Fruit fly (Drosophila melanogaster): ENCODE data around the gene rtet.
A peak's percentile ranks its signal among the peaks of the same experiment; 100 is the strongest.

Gene rtet

dm6 chr3R:21112742-21113465 is 4.7 kb downstream of the rtet start (continued):
- TF ChIP-seq Hr38 (GFP tag; optimal IDR thresholded peaks at IDR 0.05) (no peak), CG8119 (GFP tag; IDR thresholded peaks at IDR 0.05) (peak; percentile 90), CG6792 (GFP tag; optimal IDR thresholded peaks at IDR 0.05) (peak; percentile 66), salr (GFP tag; optimal IDR thresholded peaks at IDR 0.05) (peak; percentile 51 to 66), Eip93F (GFP tag; optimal IDR thresholded peaks at IDR 0.05) (no peak), net (GFP tag; optimal IDR thresholded peaks at IDR 0.05) (peak; percentile 78), fkh (GFP tag; optimal IDR thresholded peaks at IDR 0.05) (peak; percentile 96), ss (GFP tag; optimal IDR thresholded peaks at IDR 0.05) (no peak), CG32006 (GFP tag; optimal IDR thresholded peaks at IDR 0.05) (peak; percentile 84), achi (GFP tag; optimal IDR thresholded peaks at IDR 0.05) (peak; percentile 75), svp (GFP tag) (peak; percentile 81), CG10669 (GFP tag; optimal IDR thresholded peaks at IDR 0.05) (no peak), Eip78C (GFP tag) (peak; percentile 95), Hr39 (GFP tag; optimal IDR thresholded peaks at IDR 0.05) (peak; percentile 70), Eip75B (GFP tag; optimal IDR thresholded peaks at IDR 0.05) (peak; percentile 76), esn (GFP tag; optimal IDR thresholded peaks at IDR 0.05) (peak; percentile 70), CG1621 (tag; optimal IDR thresholded peaks at IDR 0.05) (peak; percentile 57), Ets21C (GFP tag; optimal IDR thresholded peaks at IDR 0.05) (no peak), CG6808 (GFP tag; optimal IDR thresholded peaks at IDR 0.05) (no peak), vri (GFP tag; optimal IDR thresholded peaks at IDR 0.05) (peak; percentile 67), dac (GFP tag; optimal IDR thresholded peaks at IDR 0.05) (peak; percentile 52), CG10631 (GFP tag; optimal IDR thresholded peaks at IDR 0.05) (peak; percentile 50), CG15336 (GFP tag; IDR thresholded peaks at IDR 0.05) (peak; percentile 93)

dm6 chr3R:21116057-21116456 is 7.8 kb downstream of the rtet start, which contains the start of gene ppan:
Gene ppan (plus strand): TSS chr3R:21116254.
- TF ChIP-seq CG6163 (GFP tag; IDR thresholded peaks at IDR 0.05) (no peak), CG6276 (GFP tag; optimal IDR thresholded peaks at IDR 0.05) (no peak), Blimp-1 (GFP tag; optimal IDR thresholded peaks at IDR 0.05) (no peak), Lpt (GFP tag; optimal IDR thresholded peaks at IDR 0.05) (no peak), OdsH (GFP tag; optimal IDR thresholded peaks at IDR 0.05) (no peak), CG31627 (GFP tag; optimal IDR thresholded peaks at IDR 0.05) (no peak), Eip78C (GFP tag) (peak; percentile 44), topi (GFP tag; optimal IDR thresholded peaks at IDR 0.05) (no peak), dac (GFP tag; optimal IDR thresholded peaks at IDR 0.05) (no peak), CG16779 (tag; optimal IDR thresholded peaks at IDR 0.05) (no peak), Sox102F (GFP tag; optimal IDR thresholded peaks at IDR 0.05) (no peak), dsx (GFP tag; optimal IDR thresholded peaks at IDR 0.05; ENCODE audit: poor library complexity, severe bottlenecking) (peak; percentile 24), Ets96B (tag; optimal IDR thresholded peaks at IDR 0.05) (no peak), Sox14 (GFP tag; optimal IDR thresholded peaks at IDR 0.05) (peak; percentile 47), esn (GFP tag; optimal IDR thresholded peaks at IDR 0.05) (peak; percentile 0)

- TF ChIP-seq Eip78C (GFP tag) = peak; percentile 85
- no peak for TF ChIP-seq OdsH (GFP tag; optimal IDR thresholded peaks at IDR 0.05)
- TF ChIP-seq topi (GFP tag; optimal IDR thresholded peaks at IDR 0.05) = no peak
- TF ChIP-seq CG8119 (GFP tag; IDR thresholded peaks at IDR 0.05) = no peak
- no peak for TF ChIP-seq Gug (GFP tag; IDR thresholded peaks at IDR 0.05)
- no peak for TF ChIP-seq Hr38 (GFP tag; optimal IDR thresholded peaks at IDR 0.05)
- TF ChIP-seq CG31627 (GFP tag; optimal IDR thresholded peaks at IDR 0.05) = peak; percentile 68
- TF ChIP-seq acj6 (GFP tag; optimal IDR thresholded peaks at IDR 0.05) = no peak
- TF ChIP-seq CG9139 (GFP tag; optimal IDR thresholded peaks at IDR 0.05) = no peak
- no peak for TF ChIP-seq CG6808 (GFP tag; optimal IDR thresholded peaks at IDR 0.05)
- TF ChIP-seq CG6854 (GFP tag; optimal IDR thresholded peaks at IDR 0.05) = no peak
- no peak for TF ChIP-seq vri (GFP tag; optimal IDR thresholded peaks at IDR 0.05)
- no peak for TF ChIP-seq CG11902 (GFP tag; optimal IDR thresholded peaks at IDR 0.05)
- no peak for TF ChIP-seq CG10631 (GFP tag; optimal IDR thresholded peaks at IDR 0.05)
- TF ChIP-seq CG34406 (GFP tag; optimal IDR thresholded peaks at IDR 0.05) = no peak
- no peak for TF ChIP-seq CG32006 (GFP tag; optimal IDR thresholded peaks at IDR 0.05)
- no peak for TF ChIP-seq dac (GFP tag; optimal IDR thresholded peaks at IDR 0.05)
- no peak for TF ChIP-seq Lpt (GFP tag; optimal IDR thresholded peaks at IDR 0.05)
- peak; percentile 0 for TF ChIP-seq dsx (GFP tag; optimal IDR thresholded peaks at IDR 0.05; ENCODE audit: poor library complexity, severe bottlenecking)
- peak; percentile 5 for TF ChIP-seq Sox15 (GFP tag; optimal IDR thresholded peaks at IDR 0.05)
- no peak for TF ChIP-seq salr (GFP tag; optimal IDR thresholded peaks at IDR 0.05)
- no peak for TF ChIP-seq Ets21C (GFP tag; optimal IDR thresholded peaks at IDR 0.05)
- no peak for TF ChIP-seq CG8632 (GFP tag; optimal IDR thresholded peaks at IDR 0.05)
- no peak for TF ChIP-seq CG11294 (GFP tag; IDR thresholded peaks at IDR 0.05)
- TF ChIP-seq CG3032 (tag; optimal IDR thresholded peaks at IDR 0.05) = peak; percentile 47
- no peak for TF ChIP-seq pdm3 (GFP tag; optimal IDR thresholded peaks at IDR 0.05)
- no peak for TF ChIP-seq Sox102F (GFP tag; optimal IDR thresholded peaks at IDR 0.05)
These were observed 10.5 kb downstream of the rtet start, which contains the start of gene Bdbt for dm6 chr3R:21118784-21119183. Gene Bdbt (minus strand): TSS chr3R:21118856.
